Worm (Caenorhabditis elegans) whole organism, L3 larva: ENCODE measurements around the gene Y73B6BL.12.

Experiments used
- ZK546.5 ChIP-seq: sonication (generic microtip); optimal IDR thresholded peaks from 2 replicates; lab custom pipeline; 2017; ENCODE audit warnings: missing biosample characterization, missing genetic modification characterization
- aly-2 ChIP-seq: fragments of 150-350 bp; optimal IDR thresholded peaks from 2 replicates; lab custom pipeline; 2014; ENCODE audit warnings: missing biosample characterization, missing genetic modification characterization
- ama-1 ChIP-seq: fragments of 150-350 bp; optimal IDR thresholded peaks from 2 replicates; lab custom pipeline; 2018
- fos-1 ChIP-seq: fragments of 150-350 bp; optimal IDR thresholded peaks from 2 replicates; lab custom pipeline; 2014; ENCODE audit warnings: missing biosample characterization, missing genetic modification characterization
- lin-39 ChIP-seq: fragments of 150-350 bp; optimal IDR thresholded peaks from 2 replicates; lab custom pipeline; 2018; ENCODE audit warnings: missing biosample characterization, missing genetic modification reagents, missing genetic modification characterization
- nfya-1 ChIP-seq: sonication (generic microtip); optimal IDR thresholded peaks from 2 replicates; lab custom pipeline; 2017; ENCODE audit warnings: missing genetic modification characterization, mild to moderate bottlenecking, missing compliant biosample characterization, antibody characterized with exemption, moderate library complexity; ENCODE audit not compliant: insufficient read depth
- nhr-11 ChIP-seq: fragments of 150-350 bp; optimal IDR thresholded peaks from 2 replicates; lab custom pipeline; 2014; ENCODE audit warnings: missing biosample characterization, missing genetic modification characterization
- nhr-237 ChIP-seq: fragments of 150-350 bp; optimal IDR thresholded peaks from 2 replicates; lab custom pipeline; 2014; ENCODE audit warnings: missing biosample characterization, missing genetic modification characterization
- nhr-28 ChIP-seq: fragments of 150-350 bp; optimal IDR thresholded peaks from 2 replicates; lab custom pipeline; 2014; ENCODE audit warnings: missing biosample characterization, missing genetic modification characterization
- pha-4 ChIP-seq: fragments of 150-350 bp; optimal IDR thresholded peaks from 2 replicates; lab custom pipeline; 2014; ENCODE audit warnings: missing biosample characterization, missing genetic modification reagents, missing genetic modification characterization
- unc-62 ChIP-seq: fragments of 150-350 bp; sonication (generic microtip); optimal IDR thresholded peaks from 4 replicates; lab custom pipeline; 2014; ENCODE audit warnings: missing biosample characterization, missing genetic modification reagents, missing genetic modification characterization
- zag-1 ChIP-seq: fragments of 150-350 bp; optimal IDR thresholded peaks from 2 replicates; lab custom pipeline; 2014; ENCODE audit warnings: missing biosample characterization, missing genetic modification characterization
- ztf-11 ChIP-seq: fragments of 150-350 bp; optimal IDR thresholded peaks from 2 replicates; lab custom pipeline; 2014; ENCODE audit warnings: missing biosample characterization, missing genetic modification characterization

- TF ChIP-seq fos-1 (tag; lab: Kevin White, UChicago) (no peak), unc-62 (GFP tag; lab: Kevin White, UChicago) (no peak), nhr-28 (tag; lab: Kevin White, UChicago) (no peak), nhr-237 (no peak), ama-1 (lab: Kevin White, UChicago) (no peak), aly-2 (tag; lab: Kevin White, UChicago) (no peak), pha-4 (tag; lab: Kevin White, UChicago) (no peak), ztf-11 (no peak), lin-39 (no peak), nfya-1 (tag; lab: Kevin White, UChicago) (no peak), ZK546.5 (tag; lab: Kevin White, UChicago) (no peak), nhr-11 (tag; lab: Kevin White, UChicago) (no peak), zag-1 (tag; lab: Kevin White, UChicago) (no peak)
Measured at ce11 chrIV:6366032-6366431, 48.8 kb upstream of the Y73B6BL.12 start.
